Fruit fly (Drosophila melanogaster) whole organism, prepupa: ENCODE data around the gene CG13384.

Experiments
- Blimp-1 ChIP-seq: fragments of 200-800 bp; sonication (Bioruptor generic); optimal IDR thresholded peaks from 3 replicates; lab custom pipeline; 2017; ENCODE audit warnings: missing biosample characterization, missing genetic modification characterization, mild to moderate bottlenecking, moderate library complexity, missing genetic modification reagents
- CG31627 ChIP-seq: fragments of 200-800 bp; sonication (Bioruptor generic); optimal IDR thresholded peaks from 3 replicates; lab custom pipeline; 2016; ENCODE audit warnings: missing biosample characterization, missing genetic modification characterization
- CG32006 ChIP-seq: fragments of 200-800 bp; sonication (Bioruptor generic); optimal IDR thresholded peaks from 3 replicates; lab custom pipeline; 2017; ENCODE audit warnings: missing biosample characterization, mild to moderate bottlenecking, missing genetic modification characterization
- CG8632 ChIP-seq: fragments of 200-800 bp; sonication (Bioruptor generic); optimal IDR thresholded peaks from 3 replicates; lab custom pipeline; 2016; ENCODE audit warnings: missing biosample characterization, missing genetic modification characterization
- Eip75B ChIP-seq: fragments of 200-800 bp; sonication (Bioruptor generic); optimal IDR thresholded peaks from 3 replicates; lab custom pipeline; 2016; ENCODE audit warnings: missing biosample characterization, missing genetic modification characterization
- Eip78C ChIP-seq: fragments of 200-800 bp; sonication (Bioruptor generic); peaks from one replicate; lab custom pipeline; 2016; ENCODE audit warnings: missing biosample characterization, missing genetic modification characterization
- Hr4 ChIP-seq: fragments of 200-800 bp; sonication (Bioruptor generic); optimal IDR thresholded peaks from 3 replicates; lab custom pipeline; 2016; ENCODE audit warnings: missing biosample characterization, missing genetic modification characterization
- Lpt ChIP-seq: fragments of 200-800 bp; sonication (Bioruptor generic); optimal IDR thresholded peaks from 3 replicates; lab custom pipeline; 2016; ENCODE audit warnings: missing biosample characterization, missing genetic modification characterization
- OdsH ChIP-seq: fragments of 200-800 bp; sonication (Bioruptor generic); optimal IDR thresholded peaks from 3 replicates; lab custom pipeline; 2016; ENCODE audit warnings: missing biosample characterization, missing genetic modification characterization
- Sox102F ChIP-seq: fragments of 200-800 bp; sonication (Bioruptor generic); optimal IDR thresholded peaks from 2 replicates; lab custom pipeline; 2016; ENCODE audit warnings: missing biosample characterization, mild to moderate bottlenecking, missing genetic modification characterization
- Sox14 ChIP-seq: fragments of 200-800 bp; sonication (Bioruptor generic); optimal IDR thresholded peaks from 3 replicates; lab custom pipeline; 2016; ENCODE audit warnings: missing biosample characterization, missing genetic modification characterization
- spab ChIP-seq: fragments of 200-800 bp; sonication (Bioruptor generic); optimal IDR thresholded peaks from 2 replicates; lab custom pipeline; 2017; ENCODE audit warnings: missing biosample characterization, mild to moderate bottlenecking, missing genetic modification characterization, missing genetic modification reagents
- svp ChIP-seq: fragments of 200-800 bp; sonication (Bioruptor generic); peaks from one replicate; lab custom pipeline; 2016; ENCODE audit warnings: missing biosample characterization, missing genetic modification characterization

- TF ChIP-seq CG31627 (peak; percentile 73), OdsH (peak; percentile 58), Sox102F (peak; percentile 88), svp (GFP tag; lab: Kevin White, UChicago) (peak; percentile 99), Lpt (GFP tag; lab: Kevin White, UChicago) (peak; percentile 67), Sox14 (GFP tag; lab: Kevin White, UChicago) (peak; percentile 98), CG8632 (GFP tag; lab: Kevin White, UChicago) (peak; percentile 59), Hr4 (peak; percentile 56), CG32006 (GFP tag; lab: Kevin White, UChicago) (peak; percentile 65), Eip75B (GFP tag; lab: Kevin White, UChicago) (peak; percentile 89), spab (GFP tag; lab: Kevin White, UChicago) (peak; percentile 75), Blimp-1 (GFP tag; lab: Kevin White, UChicago) (peak; percentile 29), Eip78C (peak; percentile 94)
These were observed 32.2 kb downstream of the CG13384 start for dm6 chr2L:8416350-8417046.
